Fruit fly (Drosophila melanogaster): ENCODE data around the gene CtsB.

The CtsB gene

DNA sequence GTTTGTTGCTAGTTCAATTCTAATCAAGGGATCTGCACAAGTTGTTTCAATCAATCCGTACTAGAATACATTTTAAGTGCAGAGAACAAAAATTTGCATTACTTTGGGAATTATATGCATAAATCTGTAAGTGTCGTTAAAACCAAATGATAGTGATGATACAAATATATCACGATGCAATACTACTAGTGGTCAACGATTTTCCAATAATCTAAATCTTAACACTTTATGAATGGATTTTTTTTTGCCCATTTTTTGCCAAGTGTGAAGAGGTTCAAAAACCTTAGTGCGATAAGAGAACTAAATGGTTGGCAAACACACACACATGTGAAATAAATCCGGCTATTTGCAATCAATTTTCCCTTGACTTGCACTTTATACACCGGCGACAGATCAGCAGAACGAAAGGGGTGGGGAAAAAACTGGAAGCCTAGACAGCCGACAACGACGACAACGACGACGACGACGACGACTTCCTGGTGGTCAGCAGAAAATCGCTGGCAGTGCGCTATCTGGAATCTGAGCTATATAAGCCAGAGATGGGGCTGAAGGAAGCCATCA lies 22.9 kb downstream of the CtsB start, which contains the start of gene Yp3:
Gene Yp3, plus strand, starts transcription at position 558 of the 561 bp plus-strand sequence.
- TF ChIP-seq slou (GFP tag; optimal IDR thresholded peaks at IDR 0.05) (no peak), ac (GFP tag; optimal IDR thresholded peaks at IDR 0.05) (no peak), Oaz (GFP tag; IDR thresholded peaks at IDR 0.05) (no peak), MTF-1 (GFP tag; optimal IDR thresholded peaks at IDR 0.05; ENCODE audit: borderline replicate concordance) (no peak), CG7928 (GFP tag; optimal IDR thresholded peaks at IDR 0.05) (no peak), Bdp1 (GFP tag; optimal IDR thresholded peaks at IDR 0.05) (no peak)

DNA sequence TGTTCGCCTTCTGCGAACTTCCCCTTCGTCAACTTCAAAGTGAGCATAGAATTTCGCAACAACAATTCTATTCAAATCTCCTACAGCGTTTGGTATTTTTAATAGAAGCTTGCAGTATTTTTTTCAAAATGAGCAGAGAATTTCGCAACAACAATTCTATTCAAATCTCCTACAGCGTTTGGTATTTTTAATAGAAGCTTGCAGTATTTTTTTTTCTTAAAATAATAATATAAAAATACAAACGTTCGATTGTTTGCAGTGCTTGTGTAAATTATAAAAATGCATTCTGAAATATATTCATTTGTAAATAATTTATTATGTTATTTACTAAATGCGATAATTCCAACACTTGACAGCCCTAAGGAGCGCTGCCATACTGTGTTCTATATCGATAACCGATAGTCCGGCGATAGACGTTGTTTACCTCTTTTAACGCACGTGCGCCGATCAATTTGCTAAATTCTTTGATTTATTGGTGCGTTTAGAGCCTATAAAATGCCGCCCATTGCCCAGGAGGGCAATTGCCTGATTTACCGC lies 25.1 kb downstream of the CtsB start, which contains the start of the genes CG32625 and Rtc1:
Gene CG32625, minus strand, starts transcription at position 51 of the 537 bp plus-strand sequence.
Gene Rtc1, plus strand, starts transcription at position 404 of the 537 bp plus-strand sequence.
- TF ChIP-seq CG10431 (GFP tag; optimal IDR thresholded peaks at IDR 0.05), result peak; percentile 49
- TF ChIP-seq NC2β (GFP tag; optimal IDR thresholded peaks at IDR 0.05), result no peak
- TF ChIP-seq CG2116 (GFP tag; optimal IDR thresholded peaks at IDR 0.05), result peak; percentile 43
- TF ChIP-seq CG32767 (GFP tag; IDR thresholded peaks at IDR 0.05), result no peak
- no peak for TF ChIP-seq CG8089 (GFP tag; optimal IDR thresholded peaks at IDR 0.05)
- TF ChIP-seq ranshi (GFP tag; IDR thresholded peaks at IDR 0.05), result 0 out of 2 replicates have a peak, but pooled peaks have one; percentile 4
- no peak for TF ChIP-seq tll (GFP tag; optimal IDR thresholded peaks at IDR 0.05)
- no peak for TF ChIP-seq pfk (GFP tag; optimal IDR thresholded peaks at IDR 0.05)
- peak; percentile 59 for TF ChIP-seq sug (tag; optimal IDR thresholded peaks at IDR 0.05)
- TF ChIP-seq H15 (GFP tag; IDR thresholded peaks at IDR 0.05), result peak; percentile 44; the same call in 1 of the 3 replicates
- TF ChIP-seq Hmr (GFP tag; optimal IDR thresholded peaks at IDR 0.05), result peak; percentile 64
- TF ChIP-seq fu2 (GFP tag; optimal IDR thresholded peaks at IDR 0.05), result no peak
- no peak for TF ChIP-seq CG9215 (GFP tag; IDR thresholded peaks at IDR 0.05)
- no peak for TF ChIP-seq Bteb2 (GFP tag; optimal IDR thresholded peaks at IDR 0.05)
- TF ChIP-seq CG30431 (GFP tag; optimal IDR thresholded peaks at IDR 0.05), result no peak
- TF ChIP-seq lilli (GFP tag; optimal IDR thresholded peaks at IDR 0.05), result peak; percentile 44
- TF ChIP-seq Med (GFP tag), result peak; percentile 69
- TF ChIP-seq cg (GFP tag; optimal IDR thresholded peaks at IDR 0.05), result no peak
- peak; percentile 83 for TF ChIP-seq Dref (GFP tag; IDR thresholded peaks at IDR 0.05)
- TF ChIP-seq ttk (GFP tag; IDR thresholded peaks at IDR 0.05), result no peak
- TF ChIP-seq CG17328 (GFP tag; IDR thresholded peaks at IDR 0.05), result peak; percentile 54; the same call in 1 of the 2 replicates
- peak; percentile 24; the same call in 1 of the 2 replicates for TF ChIP-seq hbn (GFP tag; IDR thresholded peaks at IDR 0.05; ENCODE audit: partially characterized antibody)
- TF ChIP-seq sob (GFP tag; IDR thresholded peaks at IDR 0.05), result peak; percentile 61; the same call in 1 of the 2 replicates
- no peak for TF ChIP-seq Adf1 (GFP tag; IDR thresholded peaks at IDR 0.05)
- no peak; the same call in 1 of the 2 replicates for TF ChIP-seq Awh (GFP tag; IDR thresholded peaks at IDR 0.05)
- peak; percentile 67 for TF ChIP-seq CG2712 (tag; optimal IDR thresholded peaks at IDR 0.05)
- TF ChIP-seq CG6654 (GFP tag; optimal IDR thresholded peaks at IDR 0.05), result no peak
- no peak for TF ChIP-seq Neu2 (GFP tag; optimal IDR thresholded peaks at IDR 0.05; ENCODE audit: borderline replicate concordance)
- TF ChIP-seq ato (GFP tag; IDR thresholded peaks at IDR 0.05; ENCODE audit: partially characterized antibody), result no peak; the same call in 1 of the 2 replicates
- TF ChIP-seq sna (GFP tag; IDR thresholded peaks at IDR 0.05; ENCODE audit: partially characterized antibody), result no peak
- no peak for TF ChIP-seq eve (GFP tag; optimal IDR thresholded peaks at IDR 0.05)
- peak; percentile 54 for TF ChIP-seq CG15601 (tag; optimal IDR thresholded peaks at IDR 0.05)
- no peak for TF ChIP-seq vfl (GFP tag; optimal IDR thresholded peaks at IDR 0.05)
- TF ChIP-seq onecut (GFP tag; IDR thresholded peaks at IDR 0.05), result no peak
- no peak for TF ChIP-seq CHES-1-like (GFP tag; optimal IDR thresholded peaks at IDR 0.05)
- TF ChIP-seq usp (GFP tag; optimal IDR thresholded peaks at IDR 0.05), result no peak
- no peak for TF ChIP-seq rib (GFP tag; IDR thresholded peaks at IDR 0.05)
- no peak for TF ChIP-seq pb (GFP tag; optimal IDR thresholded peaks at IDR 0.05)
- no peak for TF ChIP-seq h (optimal IDR thresholded peaks at IDR 0.05)
- no peak for TF ChIP-seq Poxn (GFP tag; IDR thresholded peaks at IDR 0.05)
- TF ChIP-seq aop (GFP tag; IDR thresholded peaks at IDR 0.05), result no peak
- peak; percentile 36 for TF ChIP-seq CG8388 (GFP tag; optimal IDR thresholded peaks at IDR 0.05)
- no peak for TF ChIP-seq Kr (GFP tag; optimal IDR thresholded peaks at IDR 0.05)
